Fruit fly (Drosophila melanogaster) whole organism, embryonic: ENCODE results near the gene mthl12.

Experiments used
- Ada2b ChIP-seq: fragments of 200-800 bp; sonication (Bioruptor generic); IDR thresholded peaks from 2 replicates; pipeline ENCODE4 v1.3.6; 2022; ENCODE audit warnings: missing biosample characterization, missing genetic modification characterization
- Asciz ChIP-seq: fragments of 200-800 bp; sonication (Bioruptor generic); optimal IDR thresholded peaks from 2 replicates; lab custom pipeline; 2017; ENCODE audit warnings: missing biosample characterization, mild to moderate bottlenecking, missing genetic modification characterization, missing genetic modification reagents
- Atf3 ChIP-seq: fragments of 200-800 bp; sonication (Bioruptor generic); optimal IDR thresholded peaks from 3 replicates; lab custom pipeline; 2016; ENCODE audit warnings: missing biosample characterization, missing genetic modification characterization
- BEAF-32 ChIP-seq: fragments of 200-800 bp; sonication (Bioruptor generic); optimal IDR thresholded peaks from 3 replicates; lab custom pipeline; 2017; ENCODE audit warnings: missing biosample characterization, missing genetic modification characterization, mild to moderate bottlenecking, moderate library complexity, missing genetic modification reagents
- CG11085 ChIP-seq: fragments of 200-800 bp; sonication (Bioruptor generic); IDR thresholded peaks from 2 replicates; pipeline ENCODE4 v1.3.6; 2022; ENCODE audit warnings: missing biosample characterization, missing genetic modification characterization
- CG15514 ChIP-seq: fragments of 200-800 bp; sonication (Bioruptor generic); optimal IDR thresholded peaks from 3 replicates; lab custom pipeline; 2017; ENCODE audit warnings: missing biosample characterization, missing genetic modification characterization, mild to moderate bottlenecking, moderate library complexity, missing genetic modification reagents
- CG15696 ChIP-seq: fragments of 200-800 bp; sonication (Bioruptor generic); optimal IDR thresholded peaks from 2 replicates; lab custom pipeline; 2019; ENCODE audit warnings: missing biosample characterization, mild to moderate bottlenecking, missing genetic modification characterization, moderate library complexity
- CG1602 ChIP-seq: fragments of 200-800 bp; sonication (Bioruptor generic); optimal IDR thresholded peaks from 3 replicates; lab custom pipeline; 2016; ENCODE audit warnings: missing biosample characterization, missing genetic modification characterization
- CG17568 ChIP-seq: fragments of 200-800 bp; sonication (Bioruptor generic); optimal IDR thresholded peaks from 2 replicates; lab custom pipeline; 2018; ENCODE audit warnings: missing biosample characterization, mild to moderate bottlenecking, missing genetic modification characterization, moderate library complexity
- CG18619 ChIP-seq: fragments of 200-800 bp; sonication (Bioruptor generic); optimal IDR thresholded peaks from 3 replicates; lab custom pipeline; 2017; ENCODE audit warnings: missing biosample characterization, mild to moderate bottlenecking, missing genetic modification characterization
- CG2889 ChIP-seq: fragments of 200-800 bp; sonication (Bioruptor generic); IDR thresholded peaks from 3 replicates; pipeline ENCODE4 v1.3.6; 2022; ENCODE audit warnings: missing biosample characterization, missing genetic modification characterization
- CG31224 ChIP-seq: fragments of 200-800 bp; sonication (Bioruptor generic); IDR thresholded peaks from 2 replicates; pipeline ENCODE4 v1.3.6; 2022; ENCODE audit warnings: missing biosample characterization, missing genetic modification characterization
- CG31365 ChIP-seq: fragments of 200-800 bp; sonication (Bioruptor generic); optimal IDR thresholded peaks from 2 replicates; lab custom pipeline; 2018; ENCODE audit warnings: missing biosample characterization, mild to moderate bottlenecking, missing genetic modification characterization
- CG32532 ChIP-seq: fragments of 200-800 bp; sonication (Bioruptor generic); IDR thresholded peaks from 2 replicates; pipeline ENCODE4 v1.3.6; 2022; ENCODE audit warnings: missing biosample characterization, missing genetic modification characterization
- CG4404 ChIP-seq: fragments of 200-800 bp; sonication (Bioruptor generic); IDR thresholded peaks from 2 replicates; pipeline ENCODE4 v1.3.6; 2022; ENCODE audit warnings: missing biosample characterization, missing genetic modification characterization
- CG4617 ChIP-seq: fragments of 200-800 bp; sonication (Bioruptor generic); optimal IDR thresholded peaks from 3 replicates; lab custom pipeline; 2016; ENCODE audit warnings: missing biosample characterization, missing genetic modification characterization, borderline replicate concordance
- CG4730 ChIP-seq: fragments of 200-800 bp; sonication (Bioruptor generic); IDR thresholded peaks from 2 replicates; pipeline ENCODE4 v1.3.6; 2022; ENCODE audit warnings: missing biosample characterization, missing genetic modification characterization
- CG6272 ChIP-seq: fragments of 200-800 bp; sonication (Bioruptor generic); IDR thresholded peaks from 2 replicates; pipeline ENCODE4 v1.3.6; 2022; ENCODE audit warnings: missing biosample characterization, missing genetic modification characterization
- CG6654 ChIP-seq: fragments of 200-800 bp; sonication (Bioruptor generic); optimal IDR thresholded peaks from 2 replicates; lab custom pipeline; 2017; ENCODE audit warnings: missing biosample characterization, mild to moderate bottlenecking, missing genetic modification characterization
- CG6791 ChIP-seq: fragments of 200-800 bp; sonication (Bioruptor generic); IDR thresholded peaks from 3 replicates; pipeline ENCODE4 v1.3.6; 2022; ENCODE audit warnings: missing biosample characterization, missing genetic modification characterization; ENCODE audit not compliant: partially characterized antibody
- CG7987 ChIP-seq: fragments of 200-800 bp; sonication (Bioruptor generic); optimal IDR thresholded peaks from 2 replicates; lab custom pipeline; 2018; ENCODE audit warnings: missing biosample characterization, mild to moderate bottlenecking, missing genetic modification characterization, moderate library complexity
- CG8281 ChIP-seq: fragments of 200-800 bp; sonication (Bioruptor generic); optimal IDR thresholded peaks from 2 replicates; lab custom pipeline; 2018; ENCODE audit warnings: missing biosample characterization, mild to moderate bottlenecking, missing genetic modification characterization, moderate library complexity
- CG8478 ChIP-seq: fragments of >200 bp; optimal IDR thresholded peaks from 2 replicates; lab custom pipeline; 2018
- CG9727 ChIP-seq: fragments of 200-800 bp; sonication (Bioruptor generic); optimal IDR thresholded peaks from 3 replicates; lab custom pipeline; 2017; ENCODE audit warnings: missing biosample characterization, mild to moderate bottlenecking, missing genetic modification characterization
- D19B ChIP-seq: fragments of 200-800 bp; sonication (Bioruptor generic); optimal IDR thresholded peaks from 2 replicates; lab custom pipeline; 2017; ENCODE audit warnings: missing biosample characterization, mild to moderate bottlenecking, missing genetic modification characterization
- Gug ChIP-seq: fragments of 200-800 bp; sonication (Bioruptor generic); IDR thresholded peaks from 4 replicates; pipeline ENCODE4 v1.3.6; 2022; ENCODE audit warnings: missing biosample characterization, missing genetic modification characterization
- HLH54F ChIP-seq: fragments of 200-800 bp; sonication (Bioruptor generic); optimal IDR thresholded peaks from 3 replicates; lab custom pipeline; 2016; ENCODE audit warnings: missing biosample characterization, missing genetic modification characterization
- HmgZ ChIP-seq: fragments of 200-800 bp; sonication (Bioruptor generic); optimal IDR thresholded peaks from 2 replicates; lab custom pipeline; 2018; ENCODE audit warnings: missing biosample characterization, mild to moderate bottlenecking, missing genetic modification characterization
- Hr39 ChIP-seq: fragments of >200 bp; optimal IDR thresholded peaks from 2 replicates; lab custom pipeline; 2017
- NfI ChIP-seq: fragments of 200-800 bp; sonication (Bioruptor generic); optimal IDR thresholded peaks from 3 replicates; lab custom pipeline; 2018; ENCODE audit warnings: missing biosample characterization, mild to moderate bottlenecking, missing genetic modification characterization, moderate library complexity
- Scr ChIP-seq: fragments of 200-800 bp; sonication (Bioruptor generic); IDR thresholded peaks from 2 replicates; pipeline ENCODE4 v1.3.6; 2022; ENCODE audit warnings: missing biosample characterization, missing genetic modification characterization; ENCODE audit not compliant: partially characterized antibody
- Tbp ChIP-seq: fragments of >200 bp; optimal IDR thresholded peaks from 2 replicates; lab custom pipeline; 2018; ENCODE audit warnings: missing biosample characterization, missing genetic modification characterization
- Vsx1 ChIP-seq: fragments of 200-800 bp; sonication (Bioruptor generic); optimal IDR thresholded peaks from 2 replicates; lab custom pipeline; 2017; ENCODE audit warnings: missing biosample characterization, mild to moderate bottlenecking, missing genetic modification characterization, missing genetic modification reagents
- amos ChIP-seq: fragments of 200-800 bp; sonication (Bioruptor generic); IDR thresholded peaks from 2 replicates; pipeline ENCODE4 v1.3.6; 2022; ENCODE audit warnings: missing biosample characterization, missing genetic modification characterization; ENCODE audit not compliant: partially characterized antibody
- chif ChIP-seq, 2 experiments: fragments of 200-800 bp; sonication (Bioruptor generic); optimal IDR thresholded peaks; 3 replicates each; lab custom pipeline; 2016; ENCODE audit warnings: missing biosample characterization in 2 of 2, missing genetic modification characterization in 2 of 2
- croc ChIP-seq: fragments of 200-800 bp; sonication (Bioruptor generic); conservative IDR thresholded peaks from 3 replicates; pipeline ENCODE4 v1.3.6; 2022; ENCODE audit warnings: missing biosample characterization, missing genetic modification characterization
- exex ChIP-seq: fragments of 200-800 bp; sonication (Bioruptor generic); optimal IDR thresholded peaks from 4 replicates; lab custom pipeline; 2018; ENCODE audit warnings: missing biosample characterization, mild to moderate bottlenecking, missing genetic modification characterization, moderate library complexity
- hth ChIP-seq: fragments of >200 bp; optimal IDR thresholded peaks from 2 replicates; lab custom pipeline; 2017; ENCODE audit warnings: inconsistent platforms
- kah ChIP-seq: fragments of 200-800 bp; sonication (Bioruptor generic); optimal IDR thresholded peaks from 2 replicates; lab custom pipeline; 2018; ENCODE audit warnings: missing biosample characterization, mild to moderate bottlenecking, missing genetic modification characterization
- lbe ChIP-seq: fragments of 200-800 bp; sonication (Bioruptor generic); optimal IDR thresholded peaks from 2 replicates; lab custom pipeline; 2016; ENCODE audit warnings: missing biosample characterization, mild to moderate bottlenecking, missing genetic modification characterization
- lilli ChIP-seq: fragments of 200-800 bp; sonication (Bioruptor generic); optimal IDR thresholded peaks from 3 replicates; lab custom pipeline; 2016; ENCODE audit warnings: missing biosample characterization, missing genetic modification characterization
- prd ChIP-seq, 3 experiments: fragments of >200 bp in 2 of 3; fragments of 200-800 bp in 1 of 3; sonication (Bioruptor generic) in 1 of 3; optimal IDR thresholded peaks in 2 of 3; IDR thresholded peaks in 1 of 3; 2 replicates in 2 of 3; 3 replicates in 1 of 3; pipeline versions ENCODE4 v1.3.6 to Lab custom; 2017 to 2022; ENCODE audit warnings: missing biosample characterization in 1 of 3, missing genetic modification characterization in 1 of 3
- pum ChIP-seq: fragments of 200-800 bp; sonication (Bioruptor generic); optimal IDR thresholded peaks from 2 replicates; lab custom pipeline; 2016; ENCODE audit warnings: missing biosample characterization, missing genetic modification characterization
- shn ChIP-seq: fragments of 200-800 bp; sonication (Bioruptor generic); optimal IDR thresholded peaks from 3 replicates; lab custom pipeline; 2016; ENCODE audit warnings: missing biosample characterization, missing genetic modification characterization
- slbo ChIP-seq: fragments of 200-800 bp; sonication (Bioruptor generic); IDR thresholded peaks from 2 replicates; pipeline ENCODE4 v1.3.6; 2022; ENCODE audit warnings: missing biosample characterization, missing genetic modification characterization
- stc ChIP-seq: fragments of 200-800 bp; sonication (Bioruptor generic); IDR thresholded peaks from 2 replicates; pipeline ENCODE4 v1.3.6; 2022; ENCODE audit warnings: missing biosample characterization, missing genetic modification characterization
- tap ChIP-seq: fragments of 200-800 bp; optimal IDR thresholded peaks from 3 replicates; lab custom pipeline; 2019; ENCODE audit warnings: missing biosample characterization, mild to moderate bottlenecking, missing genetic modification characterization, moderate library complexity
- zen2 ChIP-seq: fragments of 200-800 bp; sonication (Bioruptor generic); IDR thresholded peaks from 3 replicates; pipeline ENCODE4 v1.3.6; 2022; ENCODE audit warnings: missing biosample characterization, missing genetic modification characterization; ENCODE audit not compliant: partially characterized antibody

The mthl12 gene

dm6 chr3R:13366561-13367518, 13.4 kb downstream of the mthl12 start, which contains the start of gene Elp6 (continued):
- TF ChIP-seq Tbp (GFP tag; lab: Kevin White, UChicago) (no peak), HLH54F (peak; percentile 76), CG11085 (GFP tag; lab: Robert Waterston, UW) (peak; percentile 48; the same call in 1 of the 2 replicates), kah (GFP tag; lab: Kevin White, UChicago) (no peak), CG2889 (GFP tag; lab: Robert Waterston, UW) (0 out of 3 replicates have a peak, but pooled peaks have one; percentile 46), CG32532 (GFP tag; lab: Robert Waterston, UW) (peak; percentile 67), CG15514 (GFP tag; lab: Kevin White, UChicago) (peak; percentile 57), Atf3 (no peak), Asciz (GFP tag; lab: Kevin White, UChicago) (peak; percentile 41), CG31365 (tag; lab: Kevin White, UChicago) (no peak), CG4730 (GFP tag; lab: Robert Waterston, UW) (peak; percentile 50; the same call in 1 of the 2 replicates), Scr (GFP tag; lab: Robert Waterston, UW) (no peak), Ada2b (GFP tag; lab: Robert Waterston, UW) (peak; percentile 57), chif (GFP tag; optimal IDR thresholded peaks at IDR 0.05; lab: Kevin White, UChicago) (peak; percentile 35 to 46), HmgZ (no peak), CG8281 (tag; lab: Kevin White, UChicago) (peak; percentile 42), tap (tag; lab: Kevin White, UChicago) (peak; percentile 47), CG1602 (GFP tag; lab: Kevin White, UChicago) (peak; percentile 67), lilli (GFP tag; lab: Kevin White, UChicago) (peak; percentile 69), exex (tag; lab: Kevin White, UChicago) (peak; percentile 33), lbe (GFP tag; lab: Kevin White, UChicago) (peak; percentile 26), CG4617 (GFP tag; lab: Kevin White, UChicago) (no peak), CG9727 (GFP tag; lab: Kevin White, UChicago) (peak; percentile 83), CG6272 (GFP tag; lab: Robert Waterston, UW) (peak; percentile 33), Vsx1 (GFP tag; lab: Kevin White, UChicago) (peak; percentile 38), CG17568 (GFP tag; lab: Kevin White, UChicago) (peak; percentile 38), prd (optimal IDR thresholded peaks at IDR 0.05; lab: Kevin White, UChicago) (no peak), prd (GFP tag; IDR thresholded peaks at IDR 0.05; lab: Robert Waterston, UW) (peak; percentile 64), BEAF-32 (GFP tag; lab: Kevin White, UChicago) (no peak), CG4404 (GFP tag; lab: Robert Waterston, UW) (no peak), stc (GFP tag; lab: Robert Waterston, UW) (peak; percentile 51), CG8478 (no peak), CG6654 (peak; percentile 34), pum (GFP tag; lab: Kevin White, UChicago) (peak; percentile 65), hth (lab: Kevin White, UChicago) (no peak), Gug (GFP tag; lab: Robert Waterston, UW) (peak; percentile 53; the same call in 2 of the 4 replicates), NfI (GFP tag; lab: Kevin White, UChicago) (peak; percentile 48), shn (GFP tag; lab: Kevin White, UChicago) (peak; percentile 49), Hr39 (lab: Kevin White, UChicago) (no peak), CG31224 (GFP tag; lab: Robert Waterston, UW) (no peak; the same call in 1 of the 2 replicates), croc (GFP tag; lab: Robert Waterston, UW) (no peak), amos (GFP tag; lab: Robert Waterston, UW) (no peak), slbo (peak; percentile 88), CG6791 (GFP tag; lab: Robert Waterston, UW) (no peak), CG7987 (GFP tag; lab: Kevin White, UChicago) (no peak), CG18619 (GFP tag; lab: Kevin White, UChicago) (peak; percentile 81), CG15696 (tag; lab: Kevin White, UChicago) (no peak), zen2 (no peak), D19B (GFP tag; lab: Kevin White, UChicago) (peak; percentile 62)
